Fruit fly (Drosophila melanogaster) whole organism, embryonic: ENCODE results near the gene Elp3.

Experiments used
- BEAF-32 ChIP-seq: fragments of 200-800 bp; sonication (Bioruptor generic); optimal IDR thresholded peaks from 3 replicates; lab custom pipeline; 2017; ENCODE audit warnings: missing biosample characterization, missing genetic modification characterization, mild to moderate bottlenecking, moderate library complexity, missing genetic modification reagents
- Blimp-1 ChIP-seq: fragments of 200-800 bp; sonication (Bioruptor generic); optimal IDR thresholded peaks from 3 replicates; lab custom pipeline; 2018; ENCODE audit warnings: missing biosample characterization, missing genetic modification characterization, mild to moderate bottlenecking, moderate library complexity, missing genetic modification reagents
- CG10267 ChIP-seq: fragments of 200-800 bp; sonication (Bioruptor generic); optimal IDR thresholded peaks from 2 replicates; lab custom pipeline; 2018; ENCODE audit warnings: missing biosample characterization, mild to moderate bottlenecking, missing genetic modification characterization, moderate library complexity
- CG12155 ChIP-seq: fragments of 200-800 bp; sonication (Bioruptor generic); optimal IDR thresholded peaks from 3 replicates; lab custom pipeline; 2016; ENCODE audit warnings: missing biosample characterization, missing genetic modification characterization
- CG12744 ChIP-seq: fragments of 200-800 bp; sonication (Bioruptor generic); optimal IDR thresholded peaks from 2 replicates; lab custom pipeline; 2016; ENCODE audit warnings: missing biosample characterization, missing genetic modification characterization
- CG13123 ChIP-seq: fragments of 200-800 bp; sonication (Bioruptor generic); optimal IDR thresholded peaks from 2 replicates; lab custom pipeline; 2016; ENCODE audit warnings: missing biosample characterization, missing genetic modification characterization
- CG14441 ChIP-seq: fragments of 200-800 bp; sonication (Bioruptor generic); IDR thresholded peaks from 2 replicates; pipeline ENCODE4 v1.3.6; 2022; ENCODE audit warnings: missing biosample characterization, missing genetic modification characterization
- CG14860 ChIP-seq: fragments of 200-800 bp; sonication (Bioruptor generic); IDR thresholded peaks from 3 replicates; pipeline ENCODE4 v1.3.6; 2022; ENCODE audit warnings: missing biosample characterization, missing genetic modification characterization; ENCODE audit not compliant: partially characterized antibody
- CG16779 ChIP-seq: fragments of 200-800 bp; sonication (Bioruptor generic); IDR thresholded peaks from 2 replicates; pipeline ENCODE4 v1.3.6; 2022; ENCODE audit warnings: missing biosample characterization, missing genetic modification characterization
- CG17359 ChIP-seq: fragments of 200-800 bp; sonication (Bioruptor generic); optimal IDR thresholded peaks from 3 replicates; lab custom pipeline; 2018; ENCODE audit warnings: missing biosample characterization, mild to moderate bottlenecking, missing genetic modification characterization, moderate library complexity
- CG17912 ChIP-seq: fragments of 200-800 bp; sonication (Bioruptor generic); optimal IDR thresholded peaks from 2 replicates; lab custom pipeline; 2018; ENCODE audit warnings: missing biosample characterization, mild to moderate bottlenecking, missing genetic modification characterization
- CG1792 ChIP-seq: fragments of 200-800 bp; sonication (Bioruptor generic); optimal IDR thresholded peaks from 2 replicates; lab custom pipeline; 2016; ENCODE audit warnings: missing biosample characterization, missing genetic modification characterization
- CG32767 ChIP-seq: fragments of 200-800 bp; sonication (Bioruptor generic); IDR thresholded peaks from 2 replicates; pipeline ENCODE4 v1.3.6; 2022; ENCODE audit warnings: missing biosample characterization, missing genetic modification characterization
- CG6654 ChIP-seq: fragments of 200-800 bp; sonication (Bioruptor generic); optimal IDR thresholded peaks from 2 replicates; lab custom pipeline; 2017; ENCODE audit warnings: missing biosample characterization, mild to moderate bottlenecking, missing genetic modification characterization
- D19A ChIP-seq: fragments of 200-800 bp; optimal IDR thresholded peaks from 3 replicates; lab custom pipeline; 2019; ENCODE audit warnings: missing biosample characterization, mild to moderate bottlenecking, missing genetic modification characterization, moderate library complexity
- D19B ChIP-seq: fragments of 200-800 bp; sonication (Bioruptor generic); optimal IDR thresholded peaks from 2 replicates; lab custom pipeline; 2017; ENCODE audit warnings: missing biosample characterization, mild to moderate bottlenecking, missing genetic modification characterization
- ERR ChIP-seq: fragments of 200-800 bp; sonication (Bioruptor generic); optimal IDR thresholded peaks from 2 replicates; lab custom pipeline; 2016; ENCODE audit warnings: missing biosample characterization, missing genetic modification characterization
- Ets97D ChIP-seq: fragments of 200-800 bp; sonication (Bioruptor generic); optimal IDR thresholded peaks from 3 replicates; lab custom pipeline; 2016; ENCODE audit warnings: missing biosample characterization, missing genetic modification characterization
- Hand ChIP-seq: fragments of 200-800 bp; sonication (Bioruptor generic); optimal IDR thresholded peaks from 2 replicates; lab custom pipeline; 2017; ENCODE audit warnings: mild to moderate bottlenecking, missing biosample characterization, missing genetic modification reagents, missing genetic modification characterization
- Hey ChIP-seq: fragments of 200-800 bp; sonication (Bioruptor generic); optimal IDR thresholded peaks from 3 replicates; lab custom pipeline; 2018; ENCODE audit warnings: missing biosample characterization, mild to moderate bottlenecking, missing genetic modification characterization
- HmgZ ChIP-seq: fragments of 200-800 bp; sonication (Bioruptor generic); optimal IDR thresholded peaks from 2 replicates; lab custom pipeline; 2018; ENCODE audit warnings: missing biosample characterization, mild to moderate bottlenecking, missing genetic modification characterization
- Hmr ChIP-seq: fragments of 200-800 bp; sonication (Bioruptor generic); optimal IDR thresholded peaks from 3 replicates; lab custom pipeline; 2017; ENCODE audit warnings: mild to moderate bottlenecking, missing biosample characterization, missing genetic modification reagents, missing genetic modification characterization
- Jarid2 ChIP-seq: fragments of 200-800 bp; sonication (Bioruptor generic); optimal IDR thresholded peaks from 3 replicates; lab custom pipeline; 2017; ENCODE audit warnings: mild to moderate bottlenecking, missing biosample characterization, missing genetic modification reagents, missing genetic modification characterization
- Lhr ChIP-seq: fragments of 200-800 bp; sonication (Bioruptor generic); optimal IDR thresholded peaks from 3 replicates; lab custom pipeline; 2017; ENCODE audit warnings: mild to moderate bottlenecking, missing biosample characterization, missing genetic modification reagents, missing genetic modification characterization
- Max ChIP-seq: fragments of 200-800 bp; sonication (Bioruptor generic); optimal IDR thresholded peaks from 2 replicates; lab custom pipeline; 2016; ENCODE audit warnings: missing biosample characterization, mild to moderate bottlenecking, missing genetic modification characterization
- Myb ChIP-seq: fragments of 200-800 bp; sonication (Bioruptor generic); optimal IDR thresholded peaks from 2 replicates; lab custom pipeline; 2016; ENCODE audit warnings: missing biosample characterization, missing genetic modification characterization
- NC2α ChIP-seq: fragments of 200-800 bp; sonication (Bioruptor generic); optimal IDR thresholded peaks from 2 replicates; lab custom pipeline; 2016; ENCODE audit warnings: missing biosample characterization, missing genetic modification characterization
- NK7.1 ChIP-seq: fragments of 200-800 bp; sonication (Bioruptor generic); optimal IDR thresholded peaks from 3 replicates; lab custom pipeline; 2016; ENCODE audit warnings: missing biosample characterization, missing genetic modification characterization
- Nf-YC ChIP-seq: fragments of 200-800 bp; optimal IDR thresholded peaks from 3 replicates; lab custom pipeline; 2019; ENCODE audit warnings: missing biosample characterization, mild to moderate bottlenecking, missing genetic modification characterization, moderate library complexity
- Pdp1 ChIP-seq, 2 experiments: fragments of 200-800 bp; sonication (Bioruptor generic); optimal IDR thresholded peaks; 3 replicates each; lab custom pipeline; 2016; ENCODE audit warnings: missing biosample characterization in 2 of 2, missing genetic modification characterization in 2 of 2, mild to moderate bottlenecking in 1 of 2, moderate library complexity in 1 of 2
- Spps ChIP-seq: fragments of 200-800 bp; sonication (Bioruptor generic); optimal IDR thresholded peaks from 2 replicates; lab custom pipeline; 2018; ENCODE audit warnings: missing biosample characterization, mild to moderate bottlenecking, missing genetic modification characterization
- Xrp1 ChIP-seq: fragments of 200-800 bp; sonication (Bioruptor generic); IDR thresholded peaks from 2 replicates; pipeline ENCODE4 v1.3.6; 2022; ENCODE audit warnings: missing biosample characterization, missing genetic modification characterization
- YL-1 ChIP-seq: fragments of 200-800 bp; sonication (Bioruptor generic); optimal IDR thresholded peaks from 3 replicates; lab custom pipeline; 2017; ENCODE audit warnings: missing biosample characterization, mild to moderate bottlenecking, missing genetic modification characterization
- ato ChIP-seq: fragments of 200-800 bp; sonication (Bioruptor generic); IDR thresholded peaks from 2 replicates; pipeline ENCODE4 v1.3.6; 2022; ENCODE audit warnings: missing biosample characterization, missing genetic modification characterization; ENCODE audit not compliant: partially characterized antibody
- bcd ChIP-seq: fragments of 200-800 bp; sonication (Bioruptor generic); optimal IDR thresholded peaks from 2 replicates; lab custom pipeline; 2017; ENCODE audit warnings: missing biosample characterization, mild to moderate bottlenecking, missing genetic modification characterization
- crol ChIP-seq: fragments of 200-800 bp; sonication (Bioruptor generic); IDR thresholded peaks from 2 replicates; pipeline ENCODE4 v1.3.6; 2022; ENCODE audit warnings: missing biosample characterization, missing genetic modification characterization
- ewg ChIP-seq: fragments of 200-800 bp; sonication (Bioruptor generic); optimal IDR thresholded peaks from 3 replicates; lab custom pipeline; 2017; ENCODE audit warnings: mild to moderate bottlenecking, missing biosample characterization, missing genetic modification reagents, missing genetic modification characterization
- fru ChIP-seq: fragments of >200 bp; optimal IDR thresholded peaks from 2 replicates; lab custom pipeline; 2017
- hbn ChIP-seq: fragments of 200-800 bp; sonication (Bioruptor generic); IDR thresholded peaks from 2 replicates; pipeline ENCODE4 v1.3.6; 2022; ENCODE audit warnings: missing biosample characterization, missing genetic modification characterization; ENCODE audit not compliant: partially characterized antibody
- hkb ChIP-seq, 2 experiments: fragments of 200-800 bp in 1 of 2; fragments of >200 bp in 1 of 2; sonication (Bioruptor generic) in 1 of 2; IDR thresholded peaks in 1 of 2; optimal IDR thresholded peaks in 1 of 2; 2 replicates each; pipeline versions ENCODE4 v1.3.6 to Lab custom; 2017 to 2022; ENCODE audit warnings: missing biosample characterization in 1 of 2, missing genetic modification characterization in 1 of 2
- jumu ChIP-seq: fragments of 200-800 bp; sonication (Bioruptor generic); optimal IDR thresholded peaks from 3 replicates; lab custom pipeline; 2016; ENCODE audit warnings: missing biosample characterization, missing genetic modification characterization
- pan ChIP-seq, 4 experiments: fragments of >200 bp in 3 of 4; fragments of 200-800 bp in 1 of 4; sonication (Bioruptor generic) in 1 of 4; optimal IDR thresholded peaks in 3 of 4; IDR thresholded peaks in 1 of 4; 2 replicates each; pipeline versions ENCODE4 v1.3.6 to Lab custom; 2017 to 2022; ENCODE audit warnings: missing biosample characterization in 2 of 4, missing genetic modification characterization in 2 of 4, mixed read lengths in 1 of 4
- shn ChIP-seq: fragments of 200-800 bp; sonication (Bioruptor generic); optimal IDR thresholded peaks from 3 replicates; lab custom pipeline; 2016; ENCODE audit warnings: missing biosample characterization, missing genetic modification characterization
- tin ChIP-seq: fragments of 200-800 bp; sonication (Bioruptor generic); optimal IDR thresholded peaks from 3 replicates; lab custom pipeline; 2016; ENCODE audit warnings: missing biosample characterization, missing genetic modification characterization
- unpg ChIP-seq: fragments of 200-800 bp; sonication (Bioruptor generic); optimal IDR thresholded peaks from 3 replicates; lab custom pipeline; 2018; ENCODE audit warnings: missing biosample characterization, mild to moderate bottlenecking, missing genetic modification characterization, moderate library complexity
- usp ChIP-seq: fragments of >200 bp; optimal IDR thresholded peaks from 2 replicates; lab custom pipeline; 2017; ENCODE audit warnings: missing biosample characterization, missing genetic modification characterization
- zen ChIP-seq: fragments of 200-800 bp; sonication (Bioruptor generic); optimal IDR thresholded peaks from 3 replicates; lab custom pipeline; 2018; ENCODE audit warnings: missing biosample characterization, mild to moderate bottlenecking, missing genetic modification characterization, moderate library complexity
- zen2 ChIP-seq: fragments of 200-800 bp; sonication (Bioruptor generic); IDR thresholded peaks from 3 replicates; pipeline ENCODE4 v1.3.6; 2022; ENCODE audit warnings: missing biosample characterization, missing genetic modification characterization; ENCODE audit not compliant: partially characterized antibody
- zfh2 ChIP-seq: fragments of 200-800 bp; sonication (Bioruptor generic); optimal IDR thresholded peaks from 2 replicates; lab custom pipeline; 2016; ENCODE audit warnings: missing biosample characterization, missing genetic modification characterization

Elp3 gene

DNA sequence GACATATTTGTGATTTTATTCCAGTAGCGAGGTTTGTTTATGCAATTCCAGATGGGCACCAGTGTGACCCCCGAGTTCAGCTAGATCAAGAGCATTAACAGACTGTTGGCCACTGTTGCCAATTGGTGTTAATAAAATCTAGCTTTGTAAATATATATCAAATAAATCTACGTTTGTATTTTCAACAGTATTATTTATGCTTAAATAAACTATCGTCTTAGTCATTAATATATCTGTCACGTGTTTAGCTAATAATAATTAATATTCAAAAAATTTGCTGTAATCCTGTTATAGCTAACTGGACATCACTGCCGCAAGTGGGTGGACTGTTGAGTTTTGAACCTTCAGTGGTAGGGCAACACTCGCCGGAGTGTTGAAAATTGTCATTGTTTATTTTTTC, 15.0 kb downstream of the Elp3 start, which contains the start of the genes mRpL27 and CG15435 (continued):
- peak; percentile 25; the same call in 1 of the 3 replicates for TF ChIP-seq CG14860 (GFP tag; lab: Robert Waterston, UW)
- TF ChIP-seq HmgZ (tag; lab: Kevin White, UChicago): peak; percentile 81
- TF ChIP-seq hbn (GFP tag; lab: Robert Waterston, UW): no peak
- no peak for TF ChIP-seq tin (GFP tag; lab: Kevin White, UChicago)
- no peak for TF ChIP-seq Lhr (GFP tag; lab: Kevin White, UChicago)
- TF ChIP-seq CG17359 (tag; lab: Kevin White, UChicago): no peak
- TF ChIP-seq Hmr (GFP tag; lab: Kevin White, UChicago): peak; percentile 44
- no peak for TF ChIP-seq ERR
- TF ChIP-seq crol: no peak
- peak; percentile 82 for TF ChIP-seq CG10267
- TF ChIP-seq Hey: no peak
- no peak for TF ChIP-seq Hand
- no peak for TF ChIP-seq shn (GFP tag; lab: Kevin White, UChicago)
- peak; percentile 56 for TF ChIP-seq zen
- TF ChIP-seq bcd (GFP tag; lab: Kevin White, UChicago): peak; percentile 58
- TF ChIP-seq zen2 (GFP tag; lab: Robert Waterston, UW): no peak
- TF ChIP-seq Jarid2 (GFP tag; lab: Kevin White, UChicago): no peak
- peak; percentile 44; the same call in 1 of the 2 replicates for TF ChIP-seq Xrp1 (GFP tag; lab: Robert Waterston, UW)
- TF ChIP-seq YL-1 (GFP tag; lab: Kevin White, UChicago): peak; percentile 75
- TF ChIP-seq D19A (tag; lab: Kevin White, UChicago): no peak
- TF ChIP-seq CG1792 (GFP tag; lab: Kevin White, UChicago): no peak
- no peak for TF ChIP-seq NC2α
- no peak for TF ChIP-seq CG14441 (GFP tag; lab: Robert Waterston, UW)
- peak; percentile 15 for TF ChIP-seq zfh2
- TF ChIP-seq CG6654 (GFP tag; lab: Kevin White, UChicago): no peak
- TF ChIP-seq Myb (GFP tag; lab: Kevin White, UChicago): peak; percentile 50
- no peak for TF ChIP-seq Blimp-1
- peak; percentile 35 for TF ChIP-seq BEAF-32 (GFP tag; lab: Kevin White, UChicago)
- TF ChIP-seq hkb (optimal IDR thresholded peaks at IDR 0.05; lab: Kevin White, UChicago): peak; percentile 98
- no peak for TF ChIP-seq hkb (GFP tag; IDR thresholded peaks at IDR 0.05; lab: Robert Waterston, UW)
- peak in 1 of 2 experiments; percentile 95 for TF ChIP-seq Pdp1 (GFP tag; optimal IDR thresholded peaks at IDR 0.05; lab: Kevin White, UChicago)
- no peak for TF ChIP-seq ato (GFP tag; lab: Robert Waterston, UW)
- TF ChIP-seq jumu (GFP tag; lab: Kevin White, UChicago): no peak
- peak; percentile 53 for TF ChIP-seq Max (GFP tag; lab: Kevin White, UChicago)
- peak; percentile 20 for TF ChIP-seq CG12155 (GFP tag; lab: Kevin White, UChicago)
- peak; percentile 45 for TF ChIP-seq Nf-YC
- peak; percentile 24 for TF ChIP-seq ewg (GFP tag; lab: Kevin White, UChicago)
- TF ChIP-seq Ets97D (GFP tag; lab: Kevin White, UChicago): peak; percentile 30
- no peak for TF ChIP-seq pan (optimal IDR thresholded peaks at IDR 0.05; lab: Kevin White, UChicago)
- TF ChIP-seq pan (GFP tag; optimal IDR thresholded peaks at IDR 0.05 in 1 of 2, IDR thresholded peaks at IDR 0.05 in 1 of 2): peak in 1 of 2 experiments; percentile 20
- TF ChIP-seq fru: no peak
- TF ChIP-seq CG17912: peak; percentile 27
- TF ChIP-seq CG16779 (GFP tag; lab: Robert Waterston, UW): no peak
- TF ChIP-seq NK7.1: no peak
- TF ChIP-seq CG12744 (GFP tag; lab: Kevin White, UChicago): no peak
- TF ChIP-seq unpg (GFP tag; lab: Kevin White, UChicago): peak; percentile 46
- no peak for TF ChIP-seq Spps
- no peak for TF ChIP-seq CG32767
- no peak for TF ChIP-seq usp (GFP tag; lab: Kevin White, UChicago)
- TF ChIP-seq CG13123 (GFP tag; lab: Kevin White, UChicago): no peak
- no peak for TF ChIP-seq D19B (GFP tag; lab: Kevin White, UChicago)
